Fruit fly (Drosophila melanogaster) whole organism, adult: Measurements from ENCODE around the gene CG32712.

Experiments used
- CG12768 ChIP-seq: fragments of 200-800 bp; sonication (Bioruptor generic); optimal IDR thresholded peaks from 2 replicates; lab custom pipeline; 2017; ENCODE audit warnings: missing biosample characterization, missing genetic modification characterization, mild to moderate bottlenecking, moderate library complexity, missing genetic modification reagents
- CG14711 ChIP-seq: fragments of 200-800 bp; sonication (Bioruptor generic); optimal IDR thresholded peaks from 2 replicates; lab custom pipeline; 2018; ENCODE audit warnings: missing biosample characterization, mild to moderate bottlenecking, missing genetic modification characterization, moderate library complexity
- CG33017 ChIP-seq: fragments of 200-800 bp; sonication (Bioruptor generic); optimal IDR thresholded peaks from 2 replicates; lab custom pipeline; 2018; ENCODE audit warnings: missing biosample characterization, mild to moderate bottlenecking, missing genetic modification characterization, moderate library complexity
- CG5204 ChIP-seq: fragments of 200-800 bp; sonication (Bioruptor generic); optimal IDR thresholded peaks from 2 replicates; lab custom pipeline; 2016; ENCODE audit warnings: missing biosample characterization, missing genetic modification characterization
- CG7045 ChIP-seq: fragments of 200-800 bp; sonication (Bioruptor generic); optimal IDR thresholded peaks from 2 replicates; lab custom pipeline; 2017; ENCODE audit warnings: missing biosample characterization, mild to moderate bottlenecking, missing genetic modification characterization
- Crg-1 ChIP-seq: fragments of 200-800 bp; sonication (Bioruptor generic); optimal IDR thresholded peaks from 2 replicates; lab custom pipeline; 2016; ENCODE audit warnings: missing biosample characterization, missing genetic modification characterization
- Hr96 ChIP-seq: fragments of 200-800 bp; sonication (Bioruptor generic); optimal IDR thresholded peaks from 2 replicates; lab custom pipeline; 2016; ENCODE audit warnings: missing biosample characterization, missing genetic modification characterization
- Mnt ChIP-seq: fragments of 200-800 bp; sonication (Bioruptor generic); optimal IDR thresholded peaks from 2 replicates; lab custom pipeline; 2016; ENCODE audit warnings: missing biosample characterization, mild to moderate bottlenecking, missing genetic modification characterization
- bab1 ChIP-seq: fragments of 200-800 bp; sonication (Bioruptor generic); optimal IDR thresholded peaks from 3 replicates; lab custom pipeline; 2019; ENCODE audit warnings: missing biosample characterization, mild to moderate bottlenecking, missing genetic modification characterization, moderate library complexity
- cnc ChIP-seq, 2 experiments: fragments of >200 bp; optimal IDR thresholded peaks; 2 replicates each; lab custom pipeline; 2017
- kay ChIP-seq: fragments of 200-800 bp; sonication (Bioruptor generic); peaks from one replicate; lab custom pipeline; 2016; ENCODE audit warnings: missing biosample characterization, missing genetic modification characterization, borderline replicate concordance
- toe ChIP-seq: fragments of 200-800 bp; sonication (Bioruptor generic); optimal IDR thresholded peaks from 2 replicates; lab custom pipeline; 2016; ENCODE audit warnings: missing biosample characterization, missing genetic modification characterization

DNA sequence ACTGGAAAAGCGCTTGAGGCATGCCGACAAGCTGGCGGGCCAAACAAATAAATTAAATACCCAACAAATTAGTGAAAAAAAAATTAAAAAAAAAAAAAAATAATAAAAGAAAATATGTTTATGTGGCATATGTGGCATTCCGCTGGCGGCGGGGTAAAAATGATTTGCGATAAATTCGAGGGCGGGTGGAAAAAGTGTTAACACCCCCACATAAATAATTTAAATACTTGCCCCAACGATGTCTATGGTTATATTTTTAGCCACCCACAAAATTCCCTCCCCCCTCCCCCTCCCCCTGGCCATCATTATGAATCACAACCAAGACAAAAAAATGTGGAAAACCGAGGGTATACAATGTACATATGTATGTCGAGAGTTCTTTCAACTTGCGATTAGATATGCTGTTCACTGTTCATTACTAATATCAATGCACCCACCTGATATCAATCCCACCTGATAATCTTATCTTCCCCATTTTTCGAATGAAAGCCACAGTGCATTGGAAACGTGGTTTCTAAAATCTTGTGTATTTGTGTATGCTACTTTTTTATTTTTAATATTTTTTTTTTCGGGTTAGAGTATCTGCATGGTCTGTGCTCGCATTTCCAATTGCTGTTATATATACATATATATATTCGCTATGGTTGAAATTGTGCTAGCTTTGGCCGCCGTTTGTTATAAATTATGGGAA lies 16.8 kb upstream of the CG32712 start:
- TF ChIP-seq bab1 (GFP tag; lab: Kevin White, UChicago) (no peak), CG12768 (GFP tag; lab: Kevin White, UChicago) (no peak), kay (GFP tag; lab: Kevin White, UChicago) (no peak), CG5204 (GFP tag; lab: Kevin White, UChicago) (no peak), Hr96 (GFP tag; lab: Kevin White, UChicago) (no peak), Crg-1 (GFP tag; lab: Kevin White, UChicago) (no peak), CG33017 (tag; lab: Kevin White, UChicago) (no peak), CG7045 (no peak), Mnt (no peak), toe (GFP tag; lab: Kevin White, UChicago) (no peak), cnc (optimal IDR thresholded peaks at IDR 0.05; lab: Kevin White, UChicago) (no peak), CG14711 (tag; lab: Kevin White, UChicago) (no peak)
